Fruit fly (Drosophila melanogaster): ENCODE results near the gene CG13738.

The CG13738 gene

DNA sequence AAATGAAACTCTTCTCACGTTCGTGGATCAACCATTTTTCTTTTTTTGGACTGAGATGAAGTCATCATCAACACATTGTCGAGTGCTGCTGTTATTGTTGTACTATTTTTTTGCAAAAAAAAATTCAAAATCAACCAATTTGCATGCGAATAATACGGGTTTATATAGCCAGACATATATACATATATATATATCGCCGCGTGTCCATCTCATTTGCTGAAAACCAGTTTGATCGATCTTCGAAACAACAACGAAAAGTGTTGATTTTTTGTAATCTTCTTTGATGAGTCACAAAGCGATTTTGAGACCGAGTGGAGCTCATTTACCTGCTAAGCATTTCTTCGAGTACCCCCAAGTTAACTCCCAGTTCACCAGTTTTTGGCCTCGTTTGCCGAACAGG is 27.3 kb downstream of the CG13738 start:
- TF ChIP-seq D19A (tag; optimal IDR thresholded peaks at IDR 0.05) (no peak), CG12219 (GFP tag; optimal IDR thresholded peaks at IDR 0.05) (no peak), insv (GFP tag; optimal IDR thresholded peaks at IDR 0.05) (no peak), zf30C (GFP tag; optimal IDR thresholded peaks at IDR 0.05) (no peak), Lhr (GFP tag; optimal IDR thresholded peaks at IDR 0.05) (no peak), CG34422 (GFP tag; IDR thresholded peaks at IDR 0.05) (no peak), Sin3A (optimal IDR thresholded peaks at IDR 0.05) (no peak), lbe (GFP tag; optimal IDR thresholded peaks at IDR 0.05) (peak; percentile 17), CG6791 (GFP tag; IDR thresholded peaks at IDR 0.05; ENCODE audit: partially characterized antibody) (no peak), bsh (GFP tag; optimal IDR thresholded peaks at IDR 0.05) (no peak), chinmo (GFP tag; IDR thresholded peaks at IDR 0.05; ENCODE audit: partially characterized antibody) (peak; percentile 64; the same call in 1 of the 4 replicates), eve (GFP tag; optimal IDR thresholded peaks at IDR 0.05) (peak in 1 of 2 experiments; percentile 13), bowl (GFP tag; IDR thresholded peaks at IDR 0.05) (no peak)

DNA sequence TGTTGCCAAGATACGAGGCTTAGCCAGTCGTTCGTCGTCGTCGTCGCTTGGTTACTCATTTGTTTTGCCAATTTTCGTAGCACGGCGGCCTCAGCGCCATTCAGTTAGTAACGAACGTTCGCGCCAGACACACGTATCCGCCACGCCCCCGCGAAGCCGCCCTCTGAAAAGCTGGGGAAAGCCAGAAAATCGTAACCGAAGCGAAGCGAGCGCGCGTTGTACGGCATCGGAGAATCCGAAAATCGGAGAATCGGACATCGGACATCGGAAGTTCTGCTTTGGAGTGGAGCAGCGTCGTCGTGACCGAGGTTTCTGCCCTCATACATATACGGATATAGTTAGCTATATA is 34.2 kb downstream of the CG13738 start, which contains the start of gene CG32137:
CG32137 (plus strand) TSS at position 100 of the 349 bp plus-strand sequence.
- TF ChIP-seq CG7745 (tag; optimal IDR thresholded peaks at IDR 0.05) (no peak), inv (GFP tag; IDR thresholded peaks at IDR 0.05; ENCODE audit: partially characterized antibody) (peak; percentile 31; the same call in 1 of the 2 replicates), sna (GFP tag; IDR thresholded peaks at IDR 0.05; ENCODE audit: partially characterized antibody) (peak; percentile 22; the same call in 1 of the 2 replicates), CG16813 (GFP tag; IDR thresholded peaks at IDR 0.05; ENCODE audit: partially characterized antibody) (0 out of 3 replicates have a peak, but pooled peaks have one; percentile 34), CG8290 (GFP tag; optimal IDR thresholded peaks at IDR 0.05) (no peak), CG8290 (tag; optimal IDR thresholded peaks at IDR 0.05) (peak in 1 of 2 experiments; percentile 43), B-H2 (GFP tag; optimal IDR thresholded peaks at IDR 0.05) (peak; percentile 10), chm (GFP tag; IDR thresholded peaks at IDR 0.05) (peak; percentile 36; the same call in 1 of the 2 replicates), zen2 (GFP tag; IDR thresholded peaks at IDR 0.05; ENCODE audit: partially characterized antibody) (peak; percentile 68; the same call in 2 of the 3 replicates), CG13123 (GFP tag; optimal IDR thresholded peaks at IDR 0.05) (no peak), C15 (GFP tag; IDR thresholded peaks at IDR 0.05) (no peak), YL-1 (GFP tag; optimal IDR thresholded peaks at IDR 0.05) (no peak), CG9932 (GFP tag; IDR thresholded peaks at IDR 0.05) (no peak), NfI (GFP tag; optimal IDR thresholded peaks at IDR 0.05) (no peak), gem (tag; optimal IDR thresholded peaks at IDR 0.05) (no peak), Mes4 (GFP tag; optimal IDR thresholded peaks at IDR 0.05) (no peak), CG2120 (GFP tag; optimal IDR thresholded peaks at IDR 0.05) (no peak), abd-A (tag; optimal IDR thresholded peaks at IDR 0.05) (peak; percentile 31), chinmo (GFP tag; IDR thresholded peaks at IDR 0.05; ENCODE audit: partially characterized antibody) (peak; percentile 96; the same call in 3 of the 4 replicates), sr (GFP tag; IDR thresholded peaks at IDR 0.05) (peak; percentile 59; the same call in 1 of the 3 replicates), ci (GFP tag; IDR thresholded peaks at IDR 0.05) (peak; percentile 39; the same call in 2 of the 3 replicates), CG3838 (GFP tag; optimal IDR thresholded peaks at IDR 0.05) (no peak), CG13296 (GFP tag; optimal IDR thresholded peaks at IDR 0.05) (no peak), Meics (GFP tag; optimal IDR thresholded peaks at IDR 0.05) (peak; percentile 99), Hr3 (GFP tag; optimal IDR thresholded peaks at IDR 0.05) (no peak), br (optimal IDR thresholded peaks at IDR 0.05) (no peak), CG13894 (tag; optimal IDR thresholded peaks at IDR 0.05) (peak; percentile 95), Doc3 (GFP tag; IDR thresholded peaks at IDR 0.05; ENCODE audit: partially characterized antibody) (no peak), Jarid2 (GFP tag; optimal IDR thresholded peaks at IDR 0.05) (peak; percentile 97), Bgb (GFP tag; IDR thresholded peaks at IDR 0.05; ENCODE audit: partially characterized antibody) (peak; percentile 70), tna (GFP tag; IDR thresholded peaks at IDR 0.05; ENCODE audit: partially characterized antibody) (0 out of 2 replicates have a peak, but pooled peaks have one; percentile 47), CG18011 (GFP tag; optimal IDR thresholded peaks at IDR 0.05) (no peak), Scr (GFP tag; IDR thresholded peaks at IDR 0.05; ENCODE audit: partially characterized antibody) (peak; percentile 34), CG6813 (GFP tag; optimal IDR thresholded peaks at IDR 0.05) (no peak), bbx (GFP tag; IDR thresholded peaks at IDR 0.05; ENCODE audit: partially characterized antibody) (peak; percentile 68), ro (GFP tag; IDR thresholded peaks at IDR 0.05) (no peak), nau (GFP tag; optimal IDR thresholded peaks at IDR 0.05) (no peak)

Data from whole organism, embryonic.